Fruit fly (Drosophila melanogaster): ENCODE data around the gene omd.

The omd gene

DNA sequence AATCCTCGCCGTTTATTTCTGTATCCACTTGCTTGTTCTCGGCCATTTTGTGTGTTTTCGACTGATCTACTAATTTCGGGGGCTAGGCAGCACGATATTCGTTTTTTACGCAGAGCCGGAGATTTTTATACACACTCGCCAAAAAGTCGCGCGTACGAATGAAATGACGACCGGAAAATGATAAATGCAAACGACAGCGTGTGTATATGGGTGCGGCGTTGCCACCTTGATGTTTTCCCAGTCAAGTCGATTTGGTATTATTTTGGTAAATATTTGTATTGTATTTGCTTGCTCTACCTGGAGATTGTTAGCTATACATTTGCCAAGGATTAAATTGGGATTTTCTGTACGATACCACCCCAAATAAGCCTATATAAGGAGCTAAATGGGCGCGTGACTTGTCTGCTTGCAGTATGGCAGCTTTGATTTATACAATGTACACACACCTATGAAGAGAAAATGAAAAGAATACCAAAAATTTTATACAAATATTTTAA, 41.1 kb downstream of the omd start, which contains the start of gene sqd (continued):
- TF ChIP-seq amos (GFP tag; IDR thresholded peaks at IDR 0.05; ENCODE audit: partially characterized antibody) (no peak), lbe (GFP tag; optimal IDR thresholded peaks at IDR 0.05) (no peak), sug (tag; optimal IDR thresholded peaks at IDR 0.05) (no peak), h (optimal IDR thresholded peaks at IDR 0.05) (no peak), abd-A (tag; optimal IDR thresholded peaks at IDR 0.05) (no peak), Dll (GFP tag; IDR thresholded peaks at IDR 0.05; ENCODE audit: partially characterized antibody) (no peak), lmd (GFP tag; IDR thresholded peaks at IDR 0.05) (no peak; the same call in 1 of the 2 replicates), Dad (GFP tag; optimal IDR thresholded peaks at IDR 0.05) (peak; percentile 2), CG10462 (GFP tag; optimal IDR thresholded peaks at IDR 0.05) (no peak), CG15479 (GFP tag; optimal IDR thresholded peaks at IDR 0.05) (no peak), CG10654 (GFP tag; optimal IDR thresholded peaks at IDR 0.05) (peak; percentile 47), CG10366 (GFP tag; IDR thresholded peaks at IDR 0.05) (no peak), pfk (GFP tag; optimal IDR thresholded peaks at IDR 0.05) (peak; percentile 28), Hmr (GFP tag; optimal IDR thresholded peaks at IDR 0.05) (peak; percentile 56), Kr (GFP tag; optimal IDR thresholded peaks at IDR 0.05) (no peak), stwl (tag; optimal IDR thresholded peaks at IDR 0.05) (peak; percentile 70), CG3838 (GFP tag; optimal IDR thresholded peaks at IDR 0.05) (no peak), HLHmδ (GFP tag; optimal IDR thresholded peaks at IDR 0.05) (peak; percentile 8), CG11456 (GFP tag; IDR thresholded peaks at IDR 0.05) (no peak), CG3726 (GFP tag; IDR thresholded peaks at IDR 0.05) (no peak), kah (GFP tag; optimal IDR thresholded peaks at IDR 0.05) (no peak), Sin3A (optimal IDR thresholded peaks at IDR 0.05) (peak; percentile 25), B-H1 (GFP tag; IDR thresholded peaks at IDR 0.05) (no peak), CG9727 (GFP tag; optimal IDR thresholded peaks at IDR 0.05) (peak; percentile 61), CG17359 (tag; optimal IDR thresholded peaks at IDR 0.05) (peak; percentile 53), ind (GFP tag; optimal IDR thresholded peaks at IDR 0.05) (peak; percentile 38), dpn (GFP tag; optimal IDR thresholded peaks at IDR 0.05) (peak; percentile 6 to 20), CG16863 (GFP tag; optimal IDR thresholded peaks at IDR 0.05) (no peak), CG10565 (GFP tag; optimal IDR thresholded peaks at IDR 0.05) (no peak), Adf1 (GFP tag; IDR thresholded peaks at IDR 0.05) (no peak), CG2116 (GFP tag; optimal IDR thresholded peaks at IDR 0.05) (peak; percentile 68), ssp (GFP tag; IDR thresholded peaks at IDR 0.05) (peak; percentile 85), CG6175 (GFP tag; IDR thresholded peaks at IDR 0.05) (no peak), Antp (GFP tag; optimal IDR thresholded peaks at IDR 0.05) (peak; percentile 1), kni (GFP tag; optimal IDR thresholded peaks at IDR 0.05) (peak; percentile 76), Vsx1 (GFP tag; optimal IDR thresholded peaks at IDR 0.05) (peak; percentile 32), CG7928 (GFP tag; optimal IDR thresholded peaks at IDR 0.05) (no peak), repo (GFP tag; optimal IDR thresholded peaks at IDR 0.05) (no peak), CG15601 (tag; optimal IDR thresholded peaks at IDR 0.05) (no peak), Trl (optimal IDR thresholded peaks at IDR 0.05) (no peak), Trl (GFP tag; optimal IDR thresholded peaks at IDR 0.05) (peak; percentile 9), BtbVII (GFP tag; optimal IDR thresholded peaks at IDR 0.05) (peak; percentile 59), CG6689 (GFP tag; IDR thresholded peaks at IDR 0.05) (peak; percentile 39), CG32532 (GFP tag; IDR thresholded peaks at IDR 0.05) (peak; percentile 52), br (optimal IDR thresholded peaks at IDR 0.05) (no peak), CG6854 (GFP tag; optimal IDR thresholded peaks at IDR 0.05) (peak; percentile 64), CG5180 (GFP tag; optimal IDR thresholded peaks at IDR 0.05) (no peak), ase (GFP tag; IDR thresholded peaks at IDR 0.05) (no peak), MESR4 (GFP tag; optimal IDR thresholded peaks at IDR 0.05) (peak; percentile 89), Xrp1 (GFP tag; IDR thresholded peaks at IDR 0.05) (0 out of 2 replicates have a peak, but pooled peaks have one; percentile 27), Ets65A (GFP tag) (peak; percentile 90), otp (GFP tag; IDR thresholded peaks at IDR 0.05) (no peak), CG13296 (GFP tag; optimal IDR thresholded peaks at IDR 0.05) (peak; percentile 47)
